Worm (Caenorhabditis elegans) whole organism, L4 larva: ENCODE measurements around the gene Y43F8B.22.

Experiments
- F37D6.2 ChIP-seq: sonication (generic microtip); optimal IDR thresholded peaks from 2 replicates; lab custom pipeline; 2016; ENCODE audit warnings: mild to moderate bottlenecking, missing genetic modification characterization, missing compliant biosample characterization
- T20F7.1 ChIP-seq: fragments of 200-800 bp; sonication (Bioruptor generic); optimal IDR thresholded peaks from 2 replicates; lab custom pipeline; 2018; ENCODE audit warnings: mild to moderate bottlenecking, missing genetic modification characterization, missing compliant biosample characterization
- Y105C5A.15 ChIP-seq: fragments of 200-800 bp; sonication (Bioruptor generic); IDR thresholded peaks from 2 replicates; pipeline ENCODE4 v1.3.6; 2022; ENCODE audit warnings: missing genetic modification characterization, missing compliant biosample characterization
- Y75B8A.6 ChIP-seq: fragments of 200-800 bp; sonication (Bioruptor generic); IDR thresholded peaks from 2 replicates; pipeline ENCODE4 v1.3.6; 2022; ENCODE audit warnings: missing genetic modification reagents, missing genetic modification characterization, missing compliant biosample characterization
- arid-1 ChIP-seq: fragments of 200-800 bp; sonication (Bioruptor generic); conservative IDR thresholded peaks from 2 replicates; pipeline ENCODE4 v1.3.6; 2022; ENCODE audit warnings: missing genetic modification reagents, missing genetic modification characterization, missing compliant biosample characterization
- attf-4 ChIP-seq: sonication (generic microtip); optimal IDR thresholded peaks from 3 replicates; lab custom pipeline; 2017; ENCODE audit warnings: missing biosample characterization, missing genetic modification characterization
- ceh-20 ChIP-seq: fragments of 200-800 bp; sonication (Bioruptor generic); IDR thresholded peaks from 2 replicates; pipeline ENCODE4 v1.3.6; 2022; ENCODE audit warnings: missing genetic modification reagents, missing genetic modification characterization, missing compliant biosample characterization
- ceh-28 ChIP-seq: fragments of 150-350 bp; optimal IDR thresholded peaks from 2 replicates; lab custom pipeline; 2014; ENCODE audit warnings: missing biosample characterization, missing genetic modification reagents, missing genetic modification characterization
- cey-2 ChIP-seq: sonication (generic microtip); optimal IDR thresholded peaks from 3 replicates; lab custom pipeline; 2017; ENCODE audit warnings: missing genetic modification characterization, mild to moderate bottlenecking, missing compliant biosample characterization, antibody characterized with exemption, borderline replicate concordance; ENCODE audit not compliant: insufficient read depth
- daf-16 ChIP-seq, 3 experiments: sonication (generic microtip); optimal IDR thresholded peaks; 2 replicates each; lab custom pipeline; 2016 to 2017; ENCODE audit warnings: missing genetic modification characterization in 3 of 3, missing genetic modification reagents in 3 of 3, mild to moderate bottlenecking in 2 of 3, missing compliant biosample characterization in 2 of 3, missing biosample characterization in 1 of 3, moderate library complexity in 1 of 3
- dmd-6 ChIP-seq: fragments of 200-800 bp; sonication (Bioruptor generic); IDR thresholded peaks from 2 replicates; pipeline ENCODE4 v1.3.6; 2022; ENCODE audit warnings: missing genetic modification reagents, missing genetic modification characterization, missing compliant biosample characterization
- dmd-8 ChIP-seq: fragments of 200-800 bp; sonication (Bioruptor generic); IDR thresholded peaks from 2 replicates; pipeline ENCODE4 v1.3.6; 2022; ENCODE audit warnings: missing genetic modification characterization, missing compliant biosample characterization
- dmd-9 ChIP-seq: fragments of 200-800 bp; sonication (Bioruptor generic); IDR thresholded peaks from 2 replicates; pipeline ENCODE4 v1.3.6; 2022; ENCODE audit warnings: missing genetic modification reagents, missing genetic modification characterization, missing compliant biosample characterization
- dve-1 ChIP-seq: sonication (generic microtip); optimal IDR thresholded peaks from 2 replicates; lab custom pipeline; 2017; ENCODE audit warnings: antibody characterized with exemption, mild to moderate bottlenecking, missing genetic modification characterization, missing compliant biosample characterization; ENCODE audit not compliant: insufficient read depth
- fos-1 ChIP-seq: fragments of 150-350 bp; optimal IDR thresholded peaks from 2 replicates; lab custom pipeline; 2014; ENCODE audit warnings: missing biosample characterization, missing genetic modification characterization
- hif-1 ChIP-seq, 2 experiments: sonication (generic microtip); optimal IDR thresholded peaks; 2 replicates each; lab custom pipeline; 2016 to 2017; ENCODE audit warnings: missing compliant biosample characterization in 2 of 2, missing genetic modification characterization in 2 of 2, missing genetic modification reagents in 2 of 2, missing genotype in 2 of 2, mild to moderate bottlenecking in 1 of 2
- hlh-11 ChIP-seq: fragments of 200-800 bp; sonication (Bioruptor generic); optimal IDR thresholded peaks from 2 replicates; lab custom pipeline; 2018; ENCODE audit warnings: mild to moderate bottlenecking, missing genetic modification characterization, missing compliant biosample characterization
- hlh-30 ChIP-seq: sonication (generic microtip); optimal IDR thresholded peaks from 2 replicates; lab custom pipeline; 2017; ENCODE audit warnings: antibody characterized with exemption, mild to moderate bottlenecking, missing genetic modification characterization, missing compliant biosample characterization; ENCODE audit not compliant: insufficient read depth
- lim-7 ChIP-seq: fragments of 200-800 bp; sonication (Bioruptor generic); IDR thresholded peaks from 2 replicates; pipeline ENCODE4 v1.3.6; 2022; ENCODE audit warnings: missing genetic modification characterization, missing compliant biosample characterization
- lin-1 ChIP-seq: fragments of 200-800 bp; sonication (Bioruptor generic); IDR thresholded peaks from 2 replicates; pipeline ENCODE4 v1.3.6; 2022; ENCODE audit warnings: missing genetic modification reagents, missing genetic modification characterization, missing compliant biosample characterization
- lin-13 ChIP-seq: fragments of 150-350 bp; optimal IDR thresholded peaks from 2 replicates; lab custom pipeline; 2014; ENCODE audit warnings: missing biosample characterization, missing genetic modification reagents, missing genetic modification characterization
- lin-15B ChIP-seq: fragments of 150-350 bp; sonication (generic microtip); optimal IDR thresholded peaks from 3 replicates; lab custom pipeline; 2014; ENCODE audit warnings: missing biosample characterization, missing genetic modification characterization
- lin-29 ChIP-seq: fragments of 200-800 bp; sonication (Bioruptor generic); IDR thresholded peaks from 2 replicates; pipeline ENCODE4 v1.3.6; 2022; ENCODE audit warnings: missing genetic modification reagents, missing genetic modification characterization, missing compliant biosample characterization
- lsy-2 ChIP-seq, 2 experiments: fragments of 150-350 bp in 1 of 2; sonication (generic microtip) in 1 of 2; optimal IDR thresholded peaks; 2 replicates each; lab custom pipeline; 2014 to 2017; ENCODE audit warnings: missing biosample characterization in 2 of 2, missing genetic modification characterization in 2 of 2
- mdt-29 ChIP-seq: fragments of 200-800 bp; sonication (Bioruptor generic); IDR thresholded peaks from 2 replicates; pipeline ENCODE4 v1.3.6; 2022; ENCODE audit warnings: missing genetic modification reagents, missing genetic modification characterization, missing compliant biosample characterization
- mep-1 ChIP-seq: fragments of 150-350 bp; sonication (generic microtip); optimal IDR thresholded peaks from 3 replicates; lab custom pipeline; 2014; ENCODE audit warnings: missing biosample characterization, missing genetic modification characterization
- mxl-2 ChIP-seq: fragments of 200-800 bp; sonication (Bioruptor generic); conservative IDR thresholded peaks from 2 replicates; pipeline ENCODE4 v1.3.6; 2022; ENCODE audit warnings: missing genetic modification reagents, missing genetic modification characterization, missing compliant biosample characterization
- mxl-3 ChIP-seq: fragments of 200-800 bp; sonication (Bioruptor generic); optimal IDR thresholded peaks from 2 replicates; lab custom pipeline; 2018; ENCODE audit warnings: mild to moderate bottlenecking, missing genetic modification characterization, missing compliant biosample characterization
- nhr-10 ChIP-seq: fragments of 150-350 bp; optimal IDR thresholded peaks from 2 replicates; lab custom pipeline; 2014; ENCODE audit warnings: missing biosample characterization, missing genetic modification characterization
- nhr-102 ChIP-seq: sonication (generic microtip); optimal IDR thresholded peaks from 2 replicates; lab custom pipeline; 2016; ENCODE audit warnings: mild to moderate bottlenecking, missing genetic modification characterization, moderate library complexity, missing compliant biosample characterization
- nhr-111 ChIP-seq: fragments of 200-800 bp; sonication (Bioruptor generic); optimal IDR thresholded peaks from 2 replicates; lab custom pipeline; 2018; ENCODE audit warnings: mild to moderate bottlenecking, missing genetic modification characterization, missing compliant biosample characterization
- nhr-28 ChIP-seq: fragments of 150-350 bp; optimal IDR thresholded peaks from 2 replicates; lab custom pipeline; 2014; ENCODE audit warnings: missing biosample characterization, missing genetic modification characterization
- nhr-41 ChIP-seq: fragments of 200-800 bp; sonication (Bioruptor generic); IDR thresholded peaks from 2 replicates; pipeline ENCODE4 v1.3.6; 2022; ENCODE audit warnings: missing genetic modification reagents, missing genetic modification characterization, missing compliant biosample characterization
- nhr-6 ChIP-seq: fragments of 150-350 bp; optimal IDR thresholded peaks from 2 replicates; lab custom pipeline; 2014; ENCODE audit warnings: missing biosample characterization, missing genetic modification characterization
- nhr-77 ChIP-seq: fragments of 150-350 bp; optimal IDR thresholded peaks from 2 replicates; lab custom pipeline; 2014; ENCODE audit warnings: missing biosample characterization, missing genetic modification characterization
- pha-4 ChIP-seq, 2 experiments: fragments of 150-350 bp in 1 of 2; fragments of 200-800 bp in 1 of 2; sonication (Bioruptor generic) in 1 of 2; IDR thresholded peaks in 1 of 2; optimal IDR thresholded peaks in 1 of 2; 2 replicates each; pipeline versions ENCODE4 v1.3.6 to Lab custom; 2014 to 2022; ENCODE audit warnings: missing genetic modification characterization in 2 of 2, missing genetic modification reagents in 2 of 2, missing biosample characterization in 1 of 2, missing compliant biosample characterization in 1 of 2
- php-3 ChIP-seq: fragments of 200-800 bp; sonication (Bioruptor generic); IDR thresholded peaks from 2 replicates; pipeline ENCODE4 v1.3.6; 2022; ENCODE audit warnings: missing genetic modification reagents, missing genetic modification characterization, missing compliant biosample characterization
- pqm-1 ChIP-seq: sonication (generic microtip); optimal IDR thresholded peaks from 2 replicates; lab custom pipeline; 2017; ENCODE audit warnings: missing biosample characterization, missing genetic modification characterization
- saeg-2 ChIP-seq: fragments of 200-800 bp; sonication (Bioruptor generic); IDR thresholded peaks from 2 replicates; pipeline ENCODE4 v1.3.6; 2022; ENCODE audit warnings: missing genetic modification reagents, missing genetic modification characterization, missing compliant biosample characterization
- tra-1 ChIP-seq: fragments of 200-800 bp; sonication (Bioruptor generic); IDR thresholded peaks from 2 replicates; pipeline ENCODE4 v1.3.6; 2022; ENCODE audit warnings: missing genetic modification reagents, missing genetic modification characterization, missing compliant biosample characterization
- unc-62 ChIP-seq, 3 experiments: fragments of 150-350 bp in 1 of 3; sonication (generic microtip); optimal IDR thresholded peaks in 2 of 3; peaks in 1 of 3; 1 replicate in 1 of 3; 2 replicates in 2 of 3; lab custom pipeline; 2014 to 2017; ENCODE audit warnings: missing biosample characterization in 3 of 3, missing genetic modification characterization in 3 of 3, missing genetic modification reagents in 3 of 3, missing genotype in 1 of 3
- zfp-3 ChIP-seq: fragments of 200-800 bp; sonication (Bioruptor generic); conservative IDR thresholded peaks from 2 replicates; pipeline ENCODE4 v1.3.6; 2022; ENCODE audit warnings: missing genetic modification reagents, missing genetic modification characterization, missing compliant biosample characterization
- zip-11 ChIP-seq: fragments of 200-800 bp; sonication (Bioruptor generic); IDR thresholded peaks from 2 replicates; pipeline ENCODE4 v1.3.6; 2022; ENCODE audit warnings: missing genetic modification characterization, missing compliant biosample characterization
- zip-2 ChIP-seq: fragments of 150-350 bp; optimal IDR thresholded peaks from 2 replicates; lab custom pipeline; 2014; ENCODE audit warnings: missing biosample characterization, missing genetic modification characterization
- ztf-11 ChIP-seq: fragments of 150-350 bp; optimal IDR thresholded peaks from 2 replicates; lab custom pipeline; 2014; ENCODE audit warnings: missing biosample characterization, missing genetic modification characterization
- ztf-7 ChIP-seq: fragments of 150-350 bp; optimal IDR thresholded peaks from 2 replicates; lab custom pipeline; 2014; ENCODE audit warnings: missing biosample characterization, missing genetic modification characterization

Y43F8B.22 gene

DNA sequence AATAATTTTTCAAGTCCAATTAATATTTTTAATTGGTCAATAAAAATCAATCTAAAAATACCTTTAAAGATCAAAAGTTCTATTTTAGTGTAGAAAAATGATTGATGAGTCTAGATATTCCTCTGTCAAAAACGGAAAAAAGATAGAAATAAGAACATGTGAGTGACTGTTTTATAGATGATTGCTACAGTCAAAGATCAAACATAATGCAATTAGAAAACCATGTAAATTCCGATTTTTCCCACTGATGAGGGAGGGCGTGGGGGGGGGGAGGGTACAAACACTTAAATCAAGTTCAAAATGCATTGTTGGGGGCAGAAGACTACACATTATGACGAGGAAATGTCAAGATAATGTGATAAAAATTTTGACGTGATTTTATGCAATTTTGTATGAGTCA is 43.6 kb downstream of the Y43F8B.22 start:
- TF ChIP-seq F37D6.2 (tag; lab: Kevin White, UChicago) (no peak), dmd-8 (GFP tag; lab: Robert Waterston, UW) (no peak), ceh-20 (GFP tag; lab: Robert Waterston, UW) (0 out of 2 replicates have a peak, but pooled peaks have one; percentile 16), hlh-30 (tag; lab: Kevin White, UChicago) (peak; percentile 6), dmd-6 (peak; percentile 33)

DNA sequence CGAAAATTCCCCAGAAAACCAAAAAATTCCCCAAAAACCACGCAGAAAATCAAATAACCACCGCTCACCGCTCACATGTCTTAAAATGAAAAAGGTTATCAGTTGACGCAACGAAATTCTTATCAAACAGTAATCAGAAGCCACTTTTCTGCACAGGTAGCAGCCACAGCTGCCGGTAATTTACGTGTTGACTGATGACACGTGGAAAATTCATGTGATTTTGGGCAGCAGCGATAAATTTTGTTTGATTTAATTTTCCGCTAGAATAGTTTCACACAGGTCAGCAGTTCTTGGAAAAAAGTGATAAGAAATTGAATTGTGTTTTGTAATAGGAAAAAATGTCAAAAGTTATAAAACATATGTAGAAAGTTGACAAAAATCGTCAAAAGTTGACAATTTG is 44.9 kb downstream of the Y43F8B.22 start:
- TF ChIP-seq hlh-30 (tag; lab: Kevin White, UChicago) (peak; percentile 96), ztf-11 (no peak), saeg-2 (GFP tag; lab: Robert Waterston, UW) (peak; percentile 79), tra-1 (GFP tag; lab: Robert Waterston, UW) (peak; percentile 97), cey-2 (tag; lab: Kevin White, UChicago) (peak; percentile 80), dmd-9 (no peak), ztf-7 (tag; lab: Kevin White, UChicago) (no peak), lin-29 (GFP tag; lab: Robert Waterston, UW) (no peak), php-3 (GFP tag; lab: Robert Waterston, UW) (peak; percentile 100), pha-4 (GFP tag; IDR thresholded peaks at IDR 0.05; lab: Robert Waterston, UW) (peak; percentile 66), pha-4 (tag; optimal IDR thresholded peaks at IDR 0.05; lab: Kevin White, UChicago) (peak; percentile 6), nhr-111 (GFP tag; lab: Kevin White, UChicago) (no peak), ceh-28 (no peak), mep-1 (tag; lab: Kevin White, UChicago) (peak; percentile 49), hlh-11 (tag; lab: Kevin White, UChicago) (peak; percentile 98), unc-62 (GFP tag; optimal IDR thresholded peaks at IDR 0.05 in 1 of 2; lab: Kevin White, UChicago) (peak in 1 of 2 experiments; percentile 79), unc-62 (tag; optimal IDR thresholded peaks at IDR 0.05; lab: Kevin White, UChicago) (no peak), nhr-102 (tag; lab: Kevin White, UChicago) (peak; percentile 79), zfp-3 (GFP tag; lab: Robert Waterston, UW) (0 out of 2 replicates have a peak, but pooled peaks have one; percentile 14), nhr-10 (tag; lab: Kevin White, UChicago) (no peak), hif-1 (tag; optimal IDR thresholded peaks at IDR 0.05; lab: Kevin White, UChicago) (peak in 1 of 2 experiments; percentile 17), dmd-6 (peak; percentile 100), zip-11 (GFP tag; lab: Robert Waterston, UW) (no peak), nhr-6 (peak; percentile 11), mxl-2 (GFP tag; lab: Robert Waterston, UW) (peak; percentile 89), mxl-3 (peak; percentile 89), attf-4 (tag; lab: Kevin White, UChicago) (no peak), pqm-1 (tag; lab: Kevin White, UChicago) (peak; percentile 97), lin-13 (GFP tag; lab: Kevin White, UChicago) (no peak), nhr-41 (GFP tag; lab: Robert Waterston, UW) (peak; percentile 75; the same call in 1 of the 2 replicates), daf-16 (GFP tag; optimal IDR thresholded peaks at IDR 0.05; lab: Kevin White, UChicago) (peak in 1 of 2 experiments; percentile 59), daf-16 (tag; optimal IDR thresholded peaks at IDR 0.05; lab: Kevin White, UChicago) (peak; percentile 98), nhr-77 (tag; lab: Kevin White, UChicago) (peak; percentile 91), zip-2 (no peak), F37D6.2 (tag; lab: Kevin White, UChicago) (no peak), lsy-2 (tag; optimal IDR thresholded peaks at IDR 0.05; lab: Kevin White, UChicago) (peak in 1 of 2 experiments; percentile 64), arid-1 (GFP tag; lab: Robert Waterston, UW) (no peak), fos-1 (no peak), lin-15B (tag; lab: Kevin White, UChicago) (no peak), mdt-29 (GFP tag; lab: Robert Waterston, UW) (peak; percentile 59), T20F7.1 (GFP tag; lab: Kevin White, UChicago) (peak; percentile 74), Y105C5A.15 (no peak), nhr-28 (tag; lab: Kevin White, UChicago) (peak; percentile 97), lin-1 (peak; percentile 88), dve-1 (tag; lab: Kevin White, UChicago) (peak; percentile 97), Y75B8A.6 (GFP tag; lab: Robert Waterston, UW) (0 out of 2 replicates have a peak, but pooled peaks have one; percentile 34), lim-7 (no peak)
